Worm (Caenorhabditis elegans): ENCODE measurements around the gene R10E8.3.

Gene R10E8.3

DNA sequence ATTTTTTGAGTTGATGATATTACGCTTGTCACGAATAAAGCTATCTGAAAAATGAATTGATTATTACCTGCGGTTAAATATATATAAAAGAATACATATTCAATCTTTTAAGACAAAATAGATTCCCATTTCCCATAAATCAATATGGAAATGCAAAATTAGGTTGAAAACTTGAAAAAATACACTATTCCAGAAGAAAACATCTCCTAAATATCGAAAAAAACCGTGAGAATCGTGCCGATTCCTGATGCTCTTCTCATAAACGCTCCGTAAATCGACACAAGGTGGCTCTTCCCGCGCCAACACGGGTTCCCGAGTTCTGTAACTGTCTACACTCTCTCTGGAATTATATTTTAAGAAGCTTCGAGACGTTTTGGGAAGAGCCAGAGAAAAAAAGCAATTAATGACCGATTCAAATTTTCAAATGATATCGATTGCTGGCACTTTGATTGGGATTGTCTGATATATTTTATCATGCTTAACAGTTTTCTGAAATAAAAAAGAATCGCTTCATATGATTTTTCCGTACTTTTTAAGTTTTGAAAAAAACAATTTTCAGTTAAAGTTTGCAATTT lies at the start of gene R10E8.3:
R10E8.3 (minus strand) TSS at position 51 of the 575 bp plus-strand sequence.
- TF ChIP-seq ama-1 (optimal IDR thresholded peaks at IDR 0.05) (no peak), ama-1 (GFP tag; optimal IDR thresholded peaks at IDR 0.05) (no peak), ccch-3 (GFP tag; optimal IDR thresholded peaks at IDR 0.05) (no peak), F37B4.10 (GFP tag; IDR thresholded peaks at IDR 0.05) (no peak), F39B2.1 (GFP tag; IDR thresholded peaks at IDR 0.05) (no peak), ztf-25 (GFP tag; IDR thresholded peaks at IDR 0.05) (no peak), ceh-91 (GFP tag; IDR thresholded peaks at IDR 0.05) (no peak)

- TF ChIP-seq mel-28 (tag; optimal IDR thresholded peaks at IDR 0.05; ENCODE audit: borderline replicate concordance), result no peak
- no peak for TF ChIP-seq madf-8 (GFP tag; conservative IDR thresholded peaks at IDR 0.05)
- TF ChIP-seq ceh-40 (GFP tag; IDR thresholded peaks at IDR 0.05), result no peak
- no peak for TF ChIP-seq let-607 (tag; optimal IDR thresholded peaks at IDR 0.05)
- TF ChIP-seq F52B5.7 (tag; optimal IDR thresholded peaks at IDR 0.05), result no peak
- TF ChIP-seq F57C9.4 (tag; optimal IDR thresholded peaks at IDR 0.05), result no peak
- TF ChIP-seq F37B4.10 (GFP tag; IDR thresholded peaks at IDR 0.05), result no peak
- TF ChIP-seq pbrm-1 (GFP tag; IDR thresholded peaks at IDR 0.05), result no peak
- TF ChIP-seq ceh-100 (GFP tag; IDR thresholded peaks at IDR 0.05), result no peak
- no peak for TF ChIP-seq T07F8.4 (tag; optimal IDR thresholded peaks at IDR 0.05)
- TF ChIP-seq lir-1 (GFP tag; conservative IDR thresholded peaks at IDR 0.05), result no peak
Observed at ce11 chrV:18282597-18282996, 46.0 kb upstream of the R10E8.3 start, which contains the start of gene clec-247. clec-247 (plus strand) TSS chrV:18282897.

DNA sequence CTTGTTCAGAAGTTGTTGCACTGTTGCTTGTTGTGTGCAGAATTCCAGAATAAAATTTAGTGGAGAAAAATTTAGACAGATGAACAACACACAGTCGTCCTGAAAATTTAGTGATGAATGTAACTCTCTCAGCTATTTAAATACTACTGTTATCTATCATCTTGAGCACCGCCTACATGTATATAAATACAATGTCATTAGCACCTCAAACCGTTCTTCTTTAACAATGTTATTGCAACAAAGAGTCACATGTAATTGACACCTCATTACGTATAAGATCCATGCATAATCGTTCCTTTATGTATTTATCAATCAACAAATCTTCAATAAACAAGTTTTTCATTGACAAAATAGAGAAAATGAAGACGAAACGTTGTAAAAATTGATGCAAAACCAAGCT lies 44.2 kb upstream of the R10E8.3 start, which contains the start of gene Y51A2A.16:
Y51A2A.16 (minus strand) TSS at position 101 of the 400 bp plus-strand sequence.
- TF ChIP-seq rec-8 (tag; optimal IDR thresholded peaks at IDR 0.05), result no peak
- no peak for TF ChIP-seq let-607 (tag; optimal IDR thresholded peaks at IDR 0.05)
- TF ChIP-seq ceh-27 (GFP tag; optimal IDR thresholded peaks at IDR 0.05), result no peak
- TF ChIP-seq lir-1 (GFP tag; conservative IDR thresholded peaks at IDR 0.05), result no peak

- TF ChIP-seq die-1 (tag; optimal IDR thresholded peaks at IDR 0.05) (no peak), cebp-1 (GFP tag; IDR thresholded peaks at IDR 0.05) (no peak), cebp-1 (tag; optimal IDR thresholded peaks at IDR 0.05) (no peak), nfya-1 (tag; optimal IDR thresholded peaks at IDR 0.05; ENCODE audit: borderline replicate concordance, insufficient read depth) (no peak), madf-10 (tag; optimal IDR thresholded peaks at IDR 0.05) (no peak), pbrm-1 (GFP tag; IDR thresholded peaks at IDR 0.05) (no peak), F49E8.2 (tag; optimal IDR thresholded peaks at IDR 0.05; ENCODE audit: insufficient read depth) (no peak), mcd-1 (GFP tag; IDR thresholded peaks at IDR 0.05) (no peak), tlf-1 (GFP tag; optimal IDR thresholded peaks at IDR 0.05) (no peak), F10E7.11 (tag; optimal IDR thresholded peaks at IDR 0.05) (no peak), hrde-1 (tag; optimal IDR thresholded peaks at IDR 0.05; ENCODE audit: borderline replicate concordance) (no peak), attf-6 (GFP tag; IDR thresholded peaks at IDR 0.05) (no peak), B0336.3 (GFP tag; IDR thresholded peaks at IDR 0.05) (no peak), rec-8 (tag; optimal IDR thresholded peaks at IDR 0.05) (no peak), Y95B8A.8 (GFP tag; IDR thresholded peaks at IDR 0.05) (no peak), repo-1 (tag; optimal IDR thresholded peaks at IDR 0.05) (no peak), lin-40 (tag; optimal IDR thresholded peaks at IDR 0.05) (no peak), K11D2.4 (GFP tag; IDR thresholded peaks at IDR 0.05) (no peak), him-1 (tag; optimal IDR thresholded peaks at IDR 0.05) (no peak), madf-8 (GFP tag; conservative IDR thresholded peaks at IDR 0.05) (no peak)
Observed at ce11 chrV:18270403-18270802, 33.8 kb upstream of the R10E8.3 start, which contains the start of gene Y37H2C.4. Y37H2C.4 (plus strand) TSS chrV:18270703.
